Worm (Caenorhabditis elegans): Measurements from ENCODE around the gene sma-10.
A peak's percentile ranks its signal among the peaks of the same experiment; 100 is the strongest.

- TF ChIP-seq him-1 (tag; optimal IDR thresholded peaks at IDR 0.05) = no peak
- peak; percentile 81 for TF ChIP-seq dao-5 (tag; optimal IDR thresholded peaks at IDR 0.05)
- TF ChIP-seq W03F9.2 (tag; optimal IDR thresholded peaks at IDR 0.05) = peak; percentile 47
Measured at ce11 chrIV:322497-322896, 48.3 kb downstream of the sma-10 start, which contains the start of gene grl-26.
